Fruit fly (Drosophila melanogaster) ovary, adult (tissue): ENCODE measurements around the gene CG32554.

ENCODE experiments used
- CG17801 ChIP-seq: fragments of 200-800 bp; optimal IDR thresholded peaks from 2 replicates; lab custom pipeline; 2019; ENCODE audit warnings: missing biosample characterization, mild to moderate bottlenecking, missing genetic modification characterization, moderate library complexity; ENCODE audit not compliant: partially characterized antibody

CG32554 gene

DNA sequence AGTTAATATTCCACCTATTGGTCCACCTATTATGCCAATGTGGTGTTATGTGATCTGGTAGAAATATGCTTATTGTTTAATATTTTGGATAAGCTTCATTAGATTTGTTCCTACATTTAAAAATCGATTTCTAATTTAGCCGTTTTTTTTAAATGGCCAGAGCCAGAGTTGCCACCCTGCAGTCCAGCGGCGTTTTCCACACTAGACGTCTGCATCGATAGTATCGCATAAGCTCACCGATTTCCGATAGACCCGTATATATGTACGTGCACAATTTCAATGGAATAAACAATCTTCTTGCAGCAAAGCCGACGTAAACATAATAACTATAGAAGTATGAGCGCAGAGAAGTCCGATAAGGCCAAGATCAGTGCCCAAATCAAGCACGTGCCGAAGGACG is 10.6 kb downstream of the CG32554 start, which contains the start of gene Taf9:
TSS of gene Taf9 (plus strand) at position 239 of the 400 bp plus-strand sequence.
- TF ChIP-seq CG17801 = no peak

DNA sequence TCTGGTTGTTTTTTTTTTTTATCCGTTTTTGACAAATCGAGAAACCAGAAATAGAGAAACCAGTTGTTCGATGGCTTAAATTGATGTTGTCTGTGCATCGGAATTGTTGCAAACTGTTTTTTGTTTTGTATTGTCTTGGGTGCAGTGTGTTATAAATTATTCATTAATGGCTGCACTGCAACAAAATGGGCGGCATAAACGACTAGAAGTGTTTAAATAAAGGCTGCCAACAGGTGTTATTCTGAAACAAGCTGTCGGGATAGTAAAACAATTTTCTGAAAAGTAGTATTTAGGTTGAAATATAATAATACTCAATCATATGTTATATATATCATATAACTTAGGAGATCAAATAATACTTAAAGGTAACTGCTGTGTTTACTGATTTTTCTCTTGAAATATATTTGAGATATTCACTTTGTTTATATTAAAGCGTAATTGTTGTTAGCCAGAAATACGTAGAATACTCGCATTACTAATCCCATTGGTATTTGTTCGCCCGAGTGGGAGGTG is 16.0 kb downstream of the CG32554 start:
- no peak for TF ChIP-seq CG17801

DNA sequence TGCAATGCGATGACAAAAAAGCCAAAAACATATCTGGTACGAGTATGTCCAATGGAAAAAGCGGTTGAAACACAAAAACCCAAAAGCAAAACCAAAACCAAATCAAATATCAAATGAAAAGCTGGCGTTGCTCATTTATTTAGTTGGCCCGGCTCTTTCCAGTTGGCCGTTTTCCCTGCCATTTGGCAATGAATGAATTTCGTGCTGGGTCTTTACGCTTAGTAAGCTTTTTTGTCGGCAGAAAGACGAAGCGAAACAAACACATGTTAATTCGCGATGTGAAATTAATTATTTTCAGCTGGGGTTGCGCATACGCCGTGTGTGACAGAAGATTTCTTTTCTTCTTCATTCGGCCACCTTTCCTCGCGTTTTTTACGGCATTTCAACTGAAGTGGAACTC is 17.7 kb downstream of the CG32554 start:
- peak; percentile 24 for TF ChIP-seq CG17801

DNA sequence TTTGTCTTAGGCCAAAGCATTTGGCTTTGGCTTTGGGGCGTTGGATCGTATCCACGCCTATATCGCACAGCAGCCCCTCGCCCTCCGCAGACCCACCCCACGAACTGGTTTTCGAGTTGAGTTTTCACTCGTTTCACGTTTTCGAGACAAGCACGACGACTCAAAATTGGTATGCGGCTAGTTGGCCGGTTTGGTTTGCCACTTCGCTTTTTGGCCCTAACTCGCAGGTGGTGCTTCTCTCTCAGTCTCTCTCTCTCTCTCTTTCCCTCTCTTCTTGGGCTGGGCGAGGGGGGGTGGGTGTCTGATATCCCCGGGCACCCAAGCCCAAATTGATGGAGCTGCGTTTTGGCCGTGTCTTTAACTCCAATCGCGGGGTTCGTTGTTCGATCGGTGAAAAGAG is 18.5 kb downstream of the CG32554 start:
- TF ChIP-seq CG17801 = no peak

DNA sequence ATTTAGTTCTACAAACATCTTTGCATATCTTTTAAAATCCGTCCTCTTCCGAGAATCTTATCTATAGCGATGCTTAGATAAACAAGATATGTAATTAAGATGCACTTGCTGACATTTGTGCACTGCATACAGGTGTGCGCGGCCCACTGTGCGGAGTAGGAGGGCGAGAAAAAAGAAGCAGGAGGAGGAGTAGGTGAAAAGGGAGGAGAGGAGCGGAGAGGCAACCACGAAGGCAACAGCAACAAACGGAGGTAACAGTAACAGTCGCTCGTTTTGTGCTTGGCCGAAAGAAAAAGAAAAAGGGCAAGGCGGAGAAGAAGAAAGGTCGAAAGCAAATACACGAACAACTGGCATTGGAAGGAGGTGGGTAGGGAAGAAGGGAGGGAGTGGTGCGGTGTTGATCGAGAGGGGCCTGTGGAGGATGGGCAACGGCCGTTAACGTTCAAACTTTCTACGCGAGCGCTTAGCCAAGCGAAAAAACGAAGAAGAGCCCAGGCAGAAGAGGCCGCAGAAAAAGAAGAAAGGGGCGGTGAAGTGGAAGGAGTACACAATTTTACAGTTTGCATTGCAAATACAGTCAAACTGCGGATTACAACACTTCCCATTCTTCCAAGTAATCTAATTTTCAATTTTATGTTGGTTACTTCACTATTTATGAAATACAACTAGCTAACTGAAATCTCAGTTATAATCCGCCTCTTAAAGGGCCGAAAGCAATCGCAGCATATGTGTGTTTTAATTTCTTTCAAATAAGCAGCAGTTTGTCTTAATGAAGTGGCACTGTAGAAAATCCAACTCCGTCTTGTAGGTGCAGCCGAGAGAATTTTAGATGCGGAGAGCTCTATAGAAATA is 20.1 kb downstream of the CG32554 start:
- TF ChIP-seq CG17801 = peak; percentile 21

DNA sequence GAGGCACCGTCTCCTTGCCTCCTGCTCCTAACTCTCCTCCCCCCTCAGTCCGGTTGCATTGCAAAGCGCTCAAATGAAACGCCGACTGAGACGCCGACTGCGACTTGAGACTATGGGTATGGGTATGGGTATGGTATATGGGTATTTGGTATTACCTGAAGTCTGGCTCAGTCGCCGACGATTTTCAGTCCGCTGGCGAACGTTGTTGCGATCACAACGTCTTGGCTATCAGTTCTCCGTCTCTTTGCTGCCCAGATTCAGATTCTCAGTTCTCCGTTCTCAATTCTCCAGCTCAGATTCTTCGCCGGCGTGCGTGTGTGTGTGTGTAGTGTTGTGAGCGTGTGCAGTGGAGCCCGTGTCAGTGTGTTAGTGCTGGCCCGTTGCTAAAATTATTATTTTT is 21.8 kb downstream of the CG32554 start, which contains the start of gene CG6398:
TSS of gene CG6398 (plus strand) at position 185 of the 400 bp plus-strand sequence.
- TF ChIP-seq CG17801 = no peak

DNA sequence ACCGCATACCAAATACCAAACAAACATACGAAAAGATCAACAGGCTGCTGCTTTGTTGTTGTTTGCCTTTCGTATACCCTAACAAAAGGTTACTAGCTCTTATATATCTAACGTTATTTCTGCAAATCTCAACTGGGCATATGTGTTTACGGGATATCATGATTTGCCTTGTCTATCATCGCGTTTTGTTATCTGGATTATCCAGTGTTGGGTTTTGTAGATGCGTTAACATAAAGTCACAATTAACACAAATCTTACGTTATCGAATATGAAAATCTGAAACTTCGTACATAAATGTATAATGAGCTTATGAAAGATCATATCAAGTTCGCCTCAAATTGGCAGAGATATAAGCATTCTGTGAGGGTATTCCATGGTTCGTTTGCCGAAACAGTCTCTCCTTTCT is 22.3 kb downstream of the CG32554 start:
- TF ChIP-seq CG17801 = no peak

DNA sequence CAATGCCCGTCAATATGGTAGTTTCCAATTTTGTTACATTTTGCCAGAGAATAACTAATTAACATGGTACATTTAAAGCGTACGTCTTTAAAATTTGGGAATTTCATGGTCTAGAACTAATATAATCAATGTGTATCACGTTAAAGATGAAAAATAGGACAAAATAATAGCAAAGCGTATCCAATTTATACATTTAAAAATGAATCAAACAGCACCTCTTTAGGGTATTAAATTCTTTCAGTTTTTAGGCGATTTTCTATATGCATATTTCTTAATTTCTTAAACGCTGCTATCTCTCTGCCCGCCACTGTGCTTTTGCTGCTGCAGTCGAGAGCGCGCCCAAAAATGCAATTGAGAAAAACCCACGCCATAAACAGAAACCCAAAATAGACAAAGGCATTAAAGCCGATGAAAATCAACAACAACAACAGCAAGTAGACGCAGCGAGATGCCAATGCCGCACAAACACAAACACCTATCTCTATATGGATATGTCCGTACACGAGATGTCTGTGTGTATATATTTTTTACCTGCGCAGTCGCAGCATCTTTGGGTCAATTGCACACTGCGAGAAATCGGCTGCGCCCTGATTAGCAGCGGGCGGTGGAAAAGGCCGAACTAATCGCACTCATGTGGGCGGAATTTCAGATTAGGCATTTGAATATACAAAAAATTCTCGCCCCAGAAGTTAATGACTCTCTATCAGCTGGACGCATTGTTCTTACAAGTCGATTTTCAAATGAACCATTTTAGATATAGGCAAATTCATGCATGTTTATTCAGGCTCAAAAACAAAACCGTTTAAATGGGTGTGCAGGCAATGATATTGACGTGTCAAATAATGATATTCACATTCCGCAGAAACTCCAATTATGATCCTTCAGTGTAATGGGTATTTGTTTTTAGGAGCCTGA is 23.1 kb downstream of the CG32554 start:
- peak; percentile 87 for TF ChIP-seq CG17801

DNA sequence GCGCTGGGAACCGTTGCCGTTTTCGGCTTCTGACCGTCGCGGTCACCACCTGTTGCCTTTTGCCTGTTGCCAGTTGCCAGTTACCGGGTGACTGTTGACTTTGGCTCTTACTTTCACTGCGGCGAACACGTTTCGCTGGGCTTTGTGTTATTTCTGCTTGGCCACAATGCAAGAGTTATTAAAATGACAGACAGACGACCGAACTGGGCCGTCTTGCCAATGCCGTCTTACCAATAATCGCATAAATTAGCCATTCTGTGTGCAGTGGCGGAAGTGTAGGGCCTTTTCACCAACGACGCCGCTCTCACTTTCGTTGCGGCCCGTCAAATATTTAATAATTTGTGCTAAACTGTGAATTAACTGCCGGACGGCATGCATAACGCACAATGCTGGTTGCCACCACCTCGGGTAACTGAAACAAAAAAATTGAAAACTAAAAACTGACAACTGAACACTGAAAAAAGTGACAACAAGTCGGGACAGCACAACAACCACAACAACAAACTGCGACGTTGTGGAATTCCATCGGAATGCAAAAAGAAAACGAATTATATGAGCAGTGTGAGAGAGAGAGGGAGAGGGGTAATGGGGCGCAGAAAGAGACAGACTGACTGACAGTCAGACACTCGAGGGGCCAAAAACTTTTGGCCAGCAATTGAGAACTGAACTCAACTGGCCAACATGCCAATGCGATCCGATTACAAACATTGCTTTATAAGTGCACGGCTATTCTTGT is 24.0 kb downstream of the CG32554 start:
- no peak for TF ChIP-seq CG17801

DNA sequence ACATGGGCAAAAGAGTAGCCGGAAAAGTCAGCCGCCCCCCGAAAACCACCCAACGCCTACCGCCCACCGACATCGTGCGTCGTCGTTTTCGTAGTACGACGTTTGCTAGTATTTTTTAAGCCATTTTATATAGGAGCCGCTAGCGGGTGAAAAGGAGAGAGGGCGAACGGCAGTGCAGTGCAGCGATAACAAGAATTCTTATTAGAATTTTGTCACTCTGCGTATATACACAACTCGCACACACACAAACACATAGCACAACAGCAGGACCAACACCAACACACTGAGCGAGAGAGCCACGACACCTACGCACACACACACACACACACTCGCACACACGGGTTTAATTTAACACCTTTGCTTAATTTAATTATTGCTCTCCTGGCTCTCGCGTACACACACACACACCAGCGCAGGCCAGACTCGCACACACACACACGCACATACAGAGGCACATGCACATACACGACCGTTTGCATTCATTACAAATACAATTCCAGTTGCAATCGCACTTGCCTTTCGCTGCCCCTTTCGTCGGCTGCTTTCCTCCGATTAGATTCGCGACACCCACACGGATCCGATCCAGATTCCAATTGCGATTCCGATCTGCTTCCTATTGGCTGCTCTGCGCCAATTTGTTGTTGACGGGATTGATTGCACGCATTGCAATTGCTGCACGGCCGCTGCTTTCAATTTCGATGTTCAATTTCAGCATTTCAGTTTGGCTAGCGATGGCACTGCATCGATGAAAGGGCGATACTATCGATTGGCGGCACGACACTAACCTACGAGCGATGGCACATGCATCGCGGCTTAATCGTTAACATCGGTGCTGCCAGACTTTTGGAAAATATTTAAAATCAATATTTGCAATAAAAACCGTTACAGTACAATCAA is 25.4 kb downstream of the CG32554 start, which contains the start of gene Socs16D:
TSS of gene Socs16D (minus strand) at position 758 of the 897 bp plus-strand sequence.
- peak; percentile 61 for TF ChIP-seq CG17801

DNA sequence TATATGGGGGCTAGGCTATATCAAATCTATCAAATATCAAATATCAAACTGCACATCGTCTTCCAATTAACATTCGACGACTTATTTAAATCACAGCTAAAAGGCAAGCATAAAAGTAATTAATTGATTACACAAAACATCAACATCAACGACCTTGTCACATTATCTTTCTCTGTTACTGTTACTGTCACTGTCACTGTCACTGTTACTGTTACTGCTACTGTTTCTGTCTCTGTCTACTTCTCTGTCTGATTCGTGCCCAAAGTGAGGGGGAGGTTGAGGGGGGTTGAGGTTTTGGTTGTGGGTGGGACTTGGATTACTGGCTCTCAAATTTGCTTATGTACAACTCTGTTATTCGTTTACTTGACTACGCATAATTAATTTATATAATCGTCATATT is 31.0 kb downstream of the CG32554 start:
- TF ChIP-seq CG17801 = no peak

DNA sequence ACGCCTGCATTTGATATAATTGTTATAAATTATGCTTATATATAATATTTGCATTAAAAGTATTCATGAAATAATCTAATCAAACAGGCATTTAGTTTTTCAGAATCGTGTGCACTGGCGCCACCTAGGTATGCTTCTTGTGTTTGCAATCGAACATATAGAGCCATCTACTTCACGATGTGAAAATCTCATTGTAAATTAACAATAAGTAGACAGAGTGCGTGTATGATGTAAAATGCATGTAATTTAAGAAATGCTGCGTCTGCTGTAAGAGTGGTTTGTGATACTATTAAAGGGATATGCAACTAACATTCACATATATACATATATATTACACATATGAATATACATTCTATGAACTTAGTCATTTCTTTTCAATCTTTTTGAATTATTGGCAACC is 32.2 kb downstream of the CG32554 start:
- TF ChIP-seq CG17801 = no peak

DNA sequence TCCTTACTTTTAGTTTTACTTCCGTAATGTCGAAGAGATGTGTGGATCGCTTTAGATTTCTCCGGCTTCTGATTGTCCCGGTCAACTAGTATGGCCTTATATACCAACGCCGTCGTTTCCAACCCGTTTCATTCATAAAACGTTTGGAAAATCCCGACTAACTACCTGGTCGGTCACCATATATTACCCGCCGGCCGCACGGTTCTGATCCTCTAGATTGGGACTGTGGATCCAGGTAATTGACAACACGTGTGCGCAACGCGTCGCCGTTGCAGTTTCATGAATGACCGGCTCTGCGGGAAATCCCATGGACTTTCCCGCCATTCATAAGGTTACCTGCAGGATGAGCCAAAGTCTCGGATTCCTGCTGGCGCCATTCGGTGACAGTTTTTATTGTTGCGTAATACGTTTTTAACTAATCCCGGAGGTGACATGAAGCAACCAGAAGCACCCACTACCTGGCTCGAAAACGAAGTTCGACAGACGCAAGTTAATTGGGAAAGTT is 32.8 kb downstream of the CG32554 start, which contains the start of gene CG12986:
TSS of gene CG12986 (minus strand) at position 51 of the 505 bp plus-strand sequence.
- no peak for TF ChIP-seq CG17801

DNA sequence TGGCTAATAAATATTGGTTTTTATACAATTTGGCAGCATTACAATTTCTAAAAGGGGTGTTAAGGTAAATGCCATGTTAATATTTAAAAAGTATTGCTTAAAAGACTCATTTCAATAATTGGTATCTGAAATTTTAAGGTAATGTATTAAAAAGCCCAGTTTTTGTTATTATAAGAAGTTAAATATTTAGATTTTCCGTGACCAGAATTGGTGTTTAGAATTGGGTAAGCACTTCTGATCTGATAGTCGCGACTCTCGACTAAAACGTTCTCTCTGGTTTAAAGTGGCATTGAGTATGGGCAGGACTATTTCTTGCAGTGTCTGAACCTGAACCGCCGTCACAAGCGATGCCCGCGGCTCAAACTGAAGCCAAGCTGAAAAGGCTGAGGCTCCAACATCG is 36.0 kb downstream of the CG32554 start:
- no peak for TF ChIP-seq CG17801

DNA sequence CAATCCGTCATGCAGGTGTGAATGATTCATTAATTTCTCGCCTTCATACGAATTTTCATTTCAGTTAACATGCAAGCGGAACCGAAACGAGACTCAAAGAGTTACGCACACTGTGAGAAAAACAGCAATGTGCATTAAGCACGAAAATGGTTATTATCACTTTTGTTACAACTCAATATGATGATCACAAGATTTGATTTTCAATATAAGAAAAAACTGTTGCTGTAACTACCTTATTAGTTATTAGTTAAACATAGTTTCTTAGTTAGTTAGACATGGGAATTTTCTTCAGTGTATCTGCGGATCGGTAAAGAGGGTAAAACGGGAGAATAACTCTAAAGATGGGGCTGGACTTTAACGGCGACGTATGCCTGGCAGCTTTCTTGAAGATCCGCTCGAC is 37.7 kb downstream of the CG32554 start:
- TF ChIP-seq CG17801 = no peak
